Fruit fly (Drosophila melanogaster): Measurements from ENCODE around the gene CG43386.

The CG43386 gene

DNA sequence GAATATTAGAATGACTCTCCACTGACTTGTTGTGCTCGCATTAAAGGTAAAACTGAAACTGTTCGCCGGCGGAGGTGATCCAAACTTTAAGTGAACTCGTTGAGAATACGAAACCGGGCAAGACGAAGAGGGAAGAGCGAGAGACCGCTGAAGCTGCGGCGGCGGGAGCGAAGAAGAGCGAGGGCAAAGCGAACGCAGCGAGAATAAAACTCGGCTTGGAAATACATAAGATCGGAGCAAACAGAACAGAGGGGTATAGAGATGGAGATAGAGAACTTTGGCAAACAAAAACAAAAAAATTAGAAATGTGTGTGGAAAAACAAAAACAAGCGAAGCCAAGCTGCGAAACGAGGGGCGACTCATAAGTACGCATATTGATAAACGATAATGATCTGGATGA, 46.3 kb downstream of the CG43386 start, which contains the start of gene Idgf4:
Gene Idgf4 (minus strand): TSS at position 67 of the 400 bp plus-strand sequence.
- TF ChIP-seq CG6163 (GFP tag; IDR thresholded peaks at IDR 0.05) (0 out of 3 replicates have a peak, but pooled peaks have one; percentile 33), Gug (GFP tag; IDR thresholded peaks at IDR 0.05) (0 out of 2 replicates have a peak, but pooled peaks have one; percentile 8), Met (GFP tag; optimal IDR thresholded peaks at IDR 0.05) (no peak), pdm3 (GFP tag; optimal IDR thresholded peaks at IDR 0.05) (no peak), acj6 (GFP tag; optimal IDR thresholded peaks at IDR 0.05) (no peak), CG3032 (tag; optimal IDR thresholded peaks at IDR 0.05) (no peak), Lpt (GFP tag; optimal IDR thresholded peaks at IDR 0.05) (no peak), Hr38 (GFP tag; optimal IDR thresholded peaks at IDR 0.05) (no peak), CG11762 (GFP tag; optimal IDR thresholded peaks at IDR 0.05; ENCODE audit: insufficient read depth) (no peak), Hr39 (GFP tag; optimal IDR thresholded peaks at IDR 0.05) (no peak), CG6808 (GFP tag; optimal IDR thresholded peaks at IDR 0.05) (no peak), dsx (GFP tag; optimal IDR thresholded peaks at IDR 0.05; ENCODE audit: poor library complexity, severe bottlenecking) (no peak), Eip93F (GFP tag; optimal IDR thresholded peaks at IDR 0.05) (no peak), net (GFP tag; optimal IDR thresholded peaks at IDR 0.05) (no peak), CG8632 (GFP tag; optimal IDR thresholded peaks at IDR 0.05) (no peak), spab (GFP tag; optimal IDR thresholded peaks at IDR 0.05) (no peak), salr (GFP tag; optimal IDR thresholded peaks at IDR 0.05) (no peak), fd59A (GFP tag; optimal IDR thresholded peaks at IDR 0.05) (no peak), CG32006 (GFP tag; optimal IDR thresholded peaks at IDR 0.05) (peak; percentile 15), Sox102F (GFP tag; optimal IDR thresholded peaks at IDR 0.05) (no peak), CG8119 (GFP tag; IDR thresholded peaks at IDR 0.05) (0 out of 3 replicates have a peak, but pooled peaks have one; percentile 20), CG11902 (GFP tag; optimal IDR thresholded peaks at IDR 0.05) (no peak), eg (GFP tag; IDR thresholded peaks at IDR 0.05) (peak; percentile 71; the same call in 2 of the 3 replicates), cyc (GFP tag; optimal IDR thresholded peaks at IDR 0.05) (no peak), CG3919 (GFP tag; optimal IDR thresholded peaks at IDR 0.05) (no peak), Sox14 (GFP tag; optimal IDR thresholded peaks at IDR 0.05) (no peak), CG6276 (GFP tag; optimal IDR thresholded peaks at IDR 0.05) (peak; percentile 32), CG9139 (GFP tag; optimal IDR thresholded peaks at IDR 0.05) (no peak), lz (GFP tag; optimal IDR thresholded peaks at IDR 0.05) (no peak), fd85E (GFP tag; optimal IDR thresholded peaks at IDR 0.05) (no peak), CG4318 (GFP tag; optimal IDR thresholded peaks at IDR 0.05) (no peak), CG11294 (GFP tag; IDR thresholded peaks at IDR 0.05) (no peak), Ets21C (GFP tag; optimal IDR thresholded peaks at IDR 0.05) (no peak), Eip78C (GFP tag) (peak; percentile 6), CG8319 (GFP tag; optimal IDR thresholded peaks at IDR 0.05) (no peak), fkh (GFP tag; optimal IDR thresholded peaks at IDR 0.05) (peak; percentile 72), Eip75B (GFP tag; optimal IDR thresholded peaks at IDR 0.05) (no peak), Ets96B (tag; optimal IDR thresholded peaks at IDR 0.05) (no peak), Smox (GFP tag; optimal IDR thresholded peaks at IDR 0.05) (no peak), dac (GFP tag; optimal IDR thresholded peaks at IDR 0.05) (no peak), CG31627 (GFP tag; optimal IDR thresholded peaks at IDR 0.05) (no peak), CG7368 (GFP tag; optimal IDR thresholded peaks at IDR 0.05) (no peak), vri (GFP tag; optimal IDR thresholded peaks at IDR 0.05) (peak; percentile 23), CG15336 (GFP tag; IDR thresholded peaks at IDR 0.05) (peak; percentile 42; the same call in 1 of the 2 replicates), OdsH (GFP tag; optimal IDR thresholded peaks at IDR 0.05) (no peak), CG6792 (GFP tag; optimal IDR thresholded peaks at IDR 0.05) (no peak), esn (GFP tag; optimal IDR thresholded peaks at IDR 0.05) (no peak), Blimp-1 (GFP tag; optimal IDR thresholded peaks at IDR 0.05) (no peak), CG10631 (GFP tag; optimal IDR thresholded peaks at IDR 0.05) (no peak), Hr4 (GFP tag; optimal IDR thresholded peaks at IDR 0.05) (no peak), achi (GFP tag; optimal IDR thresholded peaks at IDR 0.05) (no peak), CG1621 (tag; optimal IDR thresholded peaks at IDR 0.05) (no peak), topi (GFP tag; optimal IDR thresholded peaks at IDR 0.05) (no peak)

Data from whole organism, prepupa.